Worm (Caenorhabditis elegans): ENCODE results near the gene flp-13.

- TF ChIP-seq ama-1 (optimal IDR thresholded peaks at IDR 0.05) (no peak), aly-2 (tag; optimal IDR thresholded peaks at IDR 0.05) (no peak), nhr-77 (tag; optimal IDR thresholded peaks at IDR 0.05) (no peak), nhr-11 (tag; optimal IDR thresholded peaks at IDR 0.05) (no peak), ztf-1 (GFP tag; conservative IDR thresholded peaks at IDR 0.05) (no peak), ceh-16 (tag; optimal IDR thresholded peaks at IDR 0.05) (no peak), egl-27 (tag; optimal IDR thresholded peaks at IDR 0.05) (no peak)
These were observed 28.1 kb upstream of the flp-13 start, which contains the start of gene C50F7.5 for ce11 chrIV:7726325-7726724.
